Fruit fly (Drosophila melanogaster): ENCODE measurements around the gene Zip99C.

Zip99C gene

DNA sequence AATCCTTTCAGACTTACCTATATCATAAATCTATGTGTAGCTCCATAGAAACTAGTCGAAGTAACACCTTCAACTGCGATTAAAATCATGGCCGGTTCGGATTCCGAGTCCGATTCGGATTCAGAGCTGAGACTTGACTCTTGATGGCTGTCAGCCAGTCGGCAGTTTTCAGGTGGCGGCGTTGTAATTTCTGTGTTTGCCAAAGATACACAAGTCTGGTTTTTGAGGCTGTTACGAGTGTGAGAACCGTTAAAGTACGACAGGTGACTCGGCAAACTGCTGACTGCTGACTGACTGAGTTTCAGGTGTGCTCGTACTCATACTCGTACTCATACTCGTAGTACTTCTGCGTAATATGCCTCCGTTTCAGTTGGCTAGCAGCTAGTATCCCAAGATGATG is 22.5 kb upstream of the Zip99C start (continued):
- TF ChIP-seq CG8924 (tag; optimal IDR thresholded peaks at IDR 0.05) (no peak), seq (GFP tag; IDR thresholded peaks at IDR 0.05) (no peak), CG9876 (GFP tag; optimal IDR thresholded peaks at IDR 0.05) (no peak), CG1024 (GFP tag; IDR thresholded peaks at IDR 0.05) (no peak), psq (GFP tag; optimal IDR thresholded peaks at IDR 0.05) (no peak), Vsx1 (GFP tag; optimal IDR thresholded peaks at IDR 0.05) (peak; percentile 20), pnt (GFP tag; optimal IDR thresholded peaks at IDR 0.05) (no peak), CG4360 (GFP tag; IDR thresholded peaks at IDR 0.05) (no peak), CG6175 (GFP tag; IDR thresholded peaks at IDR 0.05) (no peak), Hr78 (GFP tag; optimal IDR thresholded peaks at IDR 0.05) (no peak), wek (GFP tag; optimal IDR thresholded peaks at IDR 0.05) (peak; percentile 39), CG16813 (GFP tag; IDR thresholded peaks at IDR 0.05; ENCODE audit: partially characterized antibody) (no peak), CG10462 (GFP tag; optimal IDR thresholded peaks at IDR 0.05) (no peak), hkb (optimal IDR thresholded peaks at IDR 0.05) (no peak), hkb (GFP tag; IDR thresholded peaks at IDR 0.05) (0 out of 2 replicates have a peak, but pooled peaks have one; percentile 14), CG3995 (GFP tag; optimal IDR thresholded peaks at IDR 0.05) (no peak), Sox100B (GFP tag; optimal IDR thresholded peaks at IDR 0.05) (no peak), Dip2 (GFP tag; IDR thresholded peaks at IDR 0.05) (no peak), slbo (GFP tag; IDR thresholded peaks at IDR 0.05) (no peak), Dref (GFP tag; IDR thresholded peaks at IDR 0.05) (no peak), so (GFP tag; IDR thresholded peaks at IDR 0.05) (0 out of 3 replicates have a peak, but pooled peaks have one; percentile 12), cg (GFP tag; optimal IDR thresholded peaks at IDR 0.05) (no peak), YL-1 (GFP tag; optimal IDR thresholded peaks at IDR 0.05) (no peak), fd64A (GFP tag; optimal IDR thresholded peaks at IDR 0.05) (no peak), peb (GFP tag; IDR thresholded peaks at IDR 0.05) (no peak), Lpt (GFP tag; optimal IDR thresholded peaks at IDR 0.05) (no peak), CG10431 (GFP tag; optimal IDR thresholded peaks at IDR 0.05) (no peak), BtbVII (GFP tag; optimal IDR thresholded peaks at IDR 0.05) (no peak), Dek (tag; optimal IDR thresholded peaks at IDR 0.05) (no peak), kah (GFP tag; optimal IDR thresholded peaks at IDR 0.05) (no peak), CG13296 (GFP tag; optimal IDR thresholded peaks at IDR 0.05) (peak; percentile 49), trh (GFP tag; optimal IDR thresholded peaks at IDR 0.05) (no peak), CG15073 (GFP tag; optimal IDR thresholded peaks at IDR 0.05) (no peak), dmrt11E (tag; optimal IDR thresholded peaks at IDR 0.05) (no peak), CG8478 (optimal IDR thresholded peaks at IDR 0.05) (no peak), CG31441 (GFP tag; IDR thresholded peaks at IDR 0.05) (no peak), CG12071 (GFP tag; optimal IDR thresholded peaks at IDR 0.05) (peak; percentile 59), lilli (GFP tag; optimal IDR thresholded peaks at IDR 0.05) (no peak), CG2202 (tag; optimal IDR thresholded peaks at IDR 0.05) (peak; percentile 1), dysf (GFP tag; IDR thresholded peaks at IDR 0.05) (peak; percentile 8; the same call in 1 of the 3 replicates), CG6683 (GFP tag; optimal IDR thresholded peaks at IDR 0.05) (no peak), E2f1 (GFP tag; IDR thresholded peaks at IDR 0.05) (no peak), tin (GFP tag; optimal IDR thresholded peaks at IDR 0.05) (no peak), CG15269 (tag; optimal IDR thresholded peaks at IDR 0.05) (peak; percentile 34), shn (GFP tag; optimal IDR thresholded peaks at IDR 0.05) (peak; percentile 2), prd (optimal IDR thresholded peaks at IDR 0.05) (no peak), prd (GFP tag; IDR thresholded peaks at IDR 0.05) (no peak), chn (GFP tag; optimal IDR thresholded peaks at IDR 0.05) (no peak), CG10543 (GFP tag; optimal IDR thresholded peaks at IDR 0.05) (peak; percentile 6), CG11696 (GFP tag; IDR thresholded peaks at IDR 0.05) (no peak), pros (GFP tag; optimal IDR thresholded peaks at IDR 0.05) (no peak), tup (GFP tag; optimal IDR thresholded peaks at IDR 0.05) (no peak), lab (GFP tag; optimal IDR thresholded peaks at IDR 0.05) (peak; percentile 80)

Measured in whole organism, embryonic.